Worm (Caenorhabditis elegans) whole organism, early embryonic: ENCODE results near the gene Y49F6B.6.

Experiments used
- aly-1 ChIP-seq: sonication (generic microtip); optimal IDR thresholded peaks from 2 replicates; lab custom pipeline; 2016; ENCODE audit warnings: missing genetic modification characterization, missing compliant biosample characterization
- ama-1 ChIP-seq: fragments of 150-350 bp; optimal IDR thresholded peaks from 2 replicates; lab custom pipeline; 2014
- ceh-13 ChIP-seq: fragments of 200-800 bp; sonication (Bioruptor generic); optimal IDR thresholded peaks from 2 replicates; lab custom pipeline; 2018; ENCODE audit warnings: mild to moderate bottlenecking, missing genetic modification characterization, missing compliant biosample characterization
- flt-1 ChIP-seq: fragments of 200-800 bp; sonication (Bioruptor generic); IDR thresholded peaks from 2 replicates; pipeline ENCODE4 v1.3.6; 2022; ENCODE audit warnings: missing genetic modification characterization, missing compliant biosample characterization
- pes-1 ChIP-seq: fragments of 200-800 bp; sonication (Bioruptor generic); IDR thresholded peaks from 2 replicates; pipeline ENCODE4 v1.3.6; 2022; ENCODE audit warnings: missing genetic modification reagents, missing genetic modification characterization, missing compliant biosample characterization
- sea-1 ChIP-seq: fragments of 200-800 bp; sonication (Bioruptor generic); conservative IDR thresholded peaks from 2 replicates; pipeline ENCODE4 v1.3.6; 2022; ENCODE audit warnings: missing genetic modification characterization, missing compliant biosample characterization

DNA sequence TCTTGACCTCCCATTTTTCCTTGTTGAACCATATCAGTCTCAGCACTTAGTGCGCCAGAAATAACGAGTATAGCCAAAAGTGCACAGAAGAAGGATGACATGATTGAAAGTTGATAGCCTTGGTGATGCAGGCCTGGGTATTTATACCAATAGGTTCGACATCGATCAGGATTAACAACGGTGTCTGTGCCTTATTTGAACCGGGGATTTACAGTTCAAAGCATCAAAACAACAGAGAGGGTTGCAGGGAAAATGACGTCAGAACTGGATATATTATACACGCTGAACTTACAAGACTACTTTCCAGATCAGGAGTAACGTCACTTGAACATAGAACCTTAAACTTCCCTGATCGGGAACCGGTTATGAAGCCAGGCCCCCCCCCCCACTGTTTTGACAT is 601 bp upstream of the Y49F6B.6 start, which contains the start of gene Y49F6B.12:
- TF ChIP-seq ama-1 (lab: Kevin White, UChicago) (no peak), pes-1 (GFP tag; lab: Robert Waterston, UW) (no peak), ceh-13 (GFP tag; lab: Kevin White, UChicago) (no peak), aly-1 (tag; lab: Kevin White, UChicago) (no peak), sea-1 (GFP tag; lab: Robert Waterston, UW) (no peak), flt-1 (GFP tag; lab: Robert Waterston, UW) (no peak)
